Fruit fly (Drosophila melanogaster) whole organism, embryonic: ENCODE data around the gene Acp32CD.

Source experiments
- B-H2 ChIP-seq: fragments of 200-800 bp; sonication (Bioruptor generic); optimal IDR thresholded peaks from 2 replicates; lab custom pipeline; 2018; ENCODE audit warnings: missing biosample characterization, mild to moderate bottlenecking, missing genetic modification characterization
- CG10543 ChIP-seq: fragments of 200-800 bp; sonication (Bioruptor generic); optimal IDR thresholded peaks from 3 replicates; lab custom pipeline; 2017; ENCODE audit warnings: missing biosample characterization, mild to moderate bottlenecking, missing genetic modification characterization, moderate library complexity
- CG10979 ChIP-seq: fragments of 200-800 bp; sonication (Bioruptor generic); optimal IDR thresholded peaks from 2 replicates; lab custom pipeline; 2018; ENCODE audit warnings: missing biosample characterization, mild to moderate bottlenecking, missing genetic modification characterization, moderate library complexity
- CG12219 ChIP-seq: fragments of 200-800 bp; sonication (Bioruptor generic); optimal IDR thresholded peaks from 3 replicates; lab custom pipeline; 2018; ENCODE audit warnings: missing biosample characterization, mild to moderate bottlenecking, missing genetic modification characterization
- CG13287 ChIP-seq: fragments of 200-800 bp; sonication (Bioruptor generic); IDR thresholded peaks from 2 replicates; pipeline ENCODE4 v1.3.6; 2022; ENCODE audit warnings: missing biosample characterization, missing genetic modification characterization; ENCODE audit not compliant: partially characterized antibody
- CG13775 ChIP-seq: fragments of 200-800 bp; sonication (Bioruptor generic); optimal IDR thresholded peaks from 3 replicates; lab custom pipeline; 2017; ENCODE audit warnings: missing biosample characterization, mild to moderate bottlenecking, missing genetic modification characterization
- CG16813 ChIP-seq: fragments of 200-800 bp; sonication (Bioruptor generic); IDR thresholded peaks from 3 replicates; pipeline ENCODE4 v1.3.6; 2022; ENCODE audit warnings: missing biosample characterization, missing genetic modification characterization; ENCODE audit not compliant: partially characterized antibody
- CG30020 ChIP-seq: fragments of 200-800 bp; optimal IDR thresholded peaks from 2 replicates; lab custom pipeline; 2019; ENCODE audit warnings: missing biosample characterization, mild to moderate bottlenecking, missing genetic modification characterization, moderate library complexity
- CG31388 ChIP-seq: fragments of 200-800 bp; sonication (Bioruptor generic); optimal IDR thresholded peaks from 2 replicates; lab custom pipeline; 2016; ENCODE audit warnings: missing biosample characterization, missing genetic modification characterization
- CG7556 ChIP-seq: fragments of 200-800 bp; sonication (Bioruptor generic); optimal IDR thresholded peaks from 2 replicates; lab custom pipeline; 2017; ENCODE audit warnings: missing biosample characterization, mild to moderate bottlenecking, missing genetic modification characterization
- CG7963 ChIP-seq: fragments of 200-800 bp; sonication (Bioruptor generic); IDR thresholded peaks from 3 replicates; pipeline ENCODE4 v1.3.6; 2022; ENCODE audit warnings: missing biosample characterization, missing genetic modification characterization; ENCODE audit not compliant: partially characterized antibody
- CG8290 ChIP-seq, 3 experiments: fragments of 200-800 bp; sonication (Bioruptor generic); optimal IDR thresholded peaks; 2 replicates each; lab custom pipeline; 2016 to 2019; ENCODE audit warnings: missing biosample characterization in 3 of 3, missing genetic modification characterization in 3 of 3, mild to moderate bottlenecking in 2 of 3, moderate library complexity in 1 of 3
- CG9437 ChIP-seq: fragments of 200-800 bp; sonication (Bioruptor generic); optimal IDR thresholded peaks from 2 replicates; lab custom pipeline; 2018; ENCODE audit warnings: missing biosample characterization, mild to moderate bottlenecking, missing genetic modification characterization
- CG9817 ChIP-seq: fragments of 200-800 bp; sonication (Bioruptor generic); optimal IDR thresholded peaks from 2 replicates; lab custom pipeline; 2018; ENCODE audit warnings: missing biosample characterization, mild to moderate bottlenecking, missing genetic modification characterization, moderate library complexity
- CTCF ChIP-seq: fragments of 200-800 bp; sonication (Bioruptor generic); optimal IDR thresholded peaks from 2 replicates; lab custom pipeline; 2017; ENCODE audit warnings: missing biosample characterization, mild to moderate bottlenecking, missing genetic modification characterization, moderate library complexity
- HLH54F ChIP-seq: fragments of 200-800 bp; sonication (Bioruptor generic); optimal IDR thresholded peaks from 3 replicates; lab custom pipeline; 2016; ENCODE audit warnings: missing biosample characterization, missing genetic modification characterization
- Myb ChIP-seq: fragments of 200-800 bp; sonication (Bioruptor generic); optimal IDR thresholded peaks from 2 replicates; lab custom pipeline; 2016; ENCODE audit warnings: missing biosample characterization, missing genetic modification characterization
- Trl ChIP-seq, 3 experiments: fragments of >200 bp in 2 of 3; fragments of 200-800 bp in 1 of 3; sonication (Bioruptor generic) in 1 of 3; optimal IDR thresholded peaks; 2 replicates in 1 of 3; 3 replicates in 2 of 3; lab custom pipeline; 2016 to 2017; ENCODE audit warnings: missing biosample characterization in 1 of 3, missing genetic modification characterization in 1 of 3
- YL-1 ChIP-seq: fragments of 200-800 bp; sonication (Bioruptor generic); optimal IDR thresholded peaks from 3 replicates; lab custom pipeline; 2017; ENCODE audit warnings: missing biosample characterization, mild to moderate bottlenecking, missing genetic modification characterization
- amos ChIP-seq: fragments of 200-800 bp; sonication (Bioruptor generic); IDR thresholded peaks from 2 replicates; pipeline ENCODE4 v1.3.6; 2022; ENCODE audit warnings: missing biosample characterization, missing genetic modification characterization; ENCODE audit not compliant: partially characterized antibody
- dm ChIP-seq: fragments of 200-800 bp; sonication (Bioruptor generic); optimal IDR thresholded peaks from 3 replicates; lab custom pipeline; 2016; ENCODE audit warnings: missing biosample characterization, missing genetic modification characterization
- dpn ChIP-seq, 2 experiments: fragments of 200-800 bp; sonication (Bioruptor generic); optimal IDR thresholded peaks; 3 replicates each; lab custom pipeline; 2016; ENCODE audit warnings: missing biosample characterization in 2 of 2, missing genetic modification characterization in 2 of 2
- esg ChIP-seq: fragments of 200-800 bp; sonication (Bioruptor generic); conservative IDR thresholded peaks from 2 replicates; pipeline ENCODE4 v1.3.6; 2022; ENCODE audit warnings: missing biosample characterization, missing genetic modification characterization
- ewg ChIP-seq: fragments of 200-800 bp; sonication (Bioruptor generic); optimal IDR thresholded peaks from 3 replicates; lab custom pipeline; 2017; ENCODE audit warnings: mild to moderate bottlenecking, missing biosample characterization, missing genetic modification reagents, missing genetic modification characterization
- gsb-n ChIP-seq: fragments of 200-800 bp; sonication (Bioruptor generic); optimal IDR thresholded peaks from 3 replicates; lab custom pipeline; 2018; ENCODE audit warnings: missing biosample characterization, mild to moderate bottlenecking, missing genetic modification characterization
- hth ChIP-seq: fragments of >200 bp; optimal IDR thresholded peaks from 2 replicates; lab custom pipeline; 2017; ENCODE audit warnings: inconsistent platforms
- lilli ChIP-seq: fragments of 200-800 bp; sonication (Bioruptor generic); optimal IDR thresholded peaks from 3 replicates; lab custom pipeline; 2016; ENCODE audit warnings: missing biosample characterization, missing genetic modification characterization
- onecut ChIP-seq: fragments of 200-800 bp; sonication (Bioruptor generic); IDR thresholded peaks from 2 replicates; pipeline ENCODE4 v1.3.6; 2022; ENCODE audit warnings: missing biosample characterization, missing genetic modification characterization
- peb ChIP-seq: fragments of 200-800 bp; sonication (Bioruptor generic); IDR thresholded peaks from 2 replicates; pipeline ENCODE4 v1.3.6; 2022; ENCODE audit warnings: missing biosample characterization, missing genetic modification characterization
- pho ChIP-seq: fragments of 200-800 bp; sonication (Bioruptor generic); optimal IDR thresholded peaks from 2 replicates; lab custom pipeline; 2016; ENCODE audit warnings: missing biosample characterization, missing genetic modification characterization
- pnt ChIP-seq: fragments of 200-800 bp; sonication (Bioruptor generic); optimal IDR thresholded peaks from 3 replicates; lab custom pipeline; 2016; ENCODE audit warnings: missing biosample characterization, missing genetic modification characterization
- pzg ChIP-seq: fragments of 200-800 bp; sonication (Bioruptor generic); optimal IDR thresholded peaks from 3 replicates; lab custom pipeline; 2018; ENCODE audit warnings: missing biosample characterization, mild to moderate bottlenecking, missing genetic modification characterization, moderate library complexity
- row ChIP-seq: fragments of 200-800 bp; sonication (Bioruptor generic); IDR thresholded peaks from 3 replicates; pipeline ENCODE4 v1.3.6; 2022; ENCODE audit warnings: missing biosample characterization, missing genetic modification characterization
- schlank ChIP-seq: fragments of 200-800 bp; sonication (Bioruptor generic); optimal IDR thresholded peaks from 2 replicates; lab custom pipeline; 2018; ENCODE audit warnings: missing biosample characterization, mild to moderate bottlenecking, missing genetic modification characterization
- vnd ChIP-seq: fragments of 200-800 bp; sonication (Bioruptor generic); IDR thresholded peaks from 3 replicates; pipeline ENCODE4 v1.3.6; 2022; ENCODE audit warnings: missing biosample characterization, missing genetic modification characterization; ENCODE audit not compliant: partially characterized antibody

The Acp32CD gene

dm6 chr2L:10989162-10989561 is 26.3 kb upstream of the Acp32CD start, which contains the start of gene TTLL4A (continued):
- peak; percentile 14 for TF ChIP-seq B-H2 (GFP tag; lab: Kevin White, UChicago)
- TF ChIP-seq pzg (GFP tag; lab: Kevin White, UChicago): peak; percentile 85
- TF ChIP-seq CG10543 (GFP tag; lab: Kevin White, UChicago): no peak
- TF ChIP-seq CG16813: peak; percentile 98
- no peak for TF ChIP-seq schlank (tag; lab: Kevin White, UChicago)
- TF ChIP-seq CG10979 (tag; lab: Kevin White, UChicago): no peak
- TF ChIP-seq CG8290 (GFP tag; optimal IDR thresholded peaks at IDR 0.05; lab: Kevin White, UChicago): peak; percentile 27
- no peak for TF ChIP-seq CG8290 (tag; optimal IDR thresholded peaks at IDR 0.05; lab: Kevin White, UChicago)
- TF ChIP-seq hth: no peak
- peak in 1 of 2 experiments; percentile 36 for TF ChIP-seq dpn (GFP tag; optimal IDR thresholded peaks at IDR 0.05; lab: Kevin White, UChicago)
- no peak for TF ChIP-seq peb (GFP tag; lab: Robert Waterston, UW)
- TF ChIP-seq CG13775 (GFP tag; lab: Kevin White, UChicago): no peak
- TF ChIP-seq HLH54F (GFP tag; lab: Kevin White, UChicago): peak; percentile 22
- TF ChIP-seq gsb-n (tag; lab: Kevin White, UChicago): no peak
- no peak for TF ChIP-seq pnt (GFP tag; lab: Kevin White, UChicago)
- TF ChIP-seq onecut (GFP tag; lab: Robert Waterston, UW): peak; percentile 72
- TF ChIP-seq YL-1 (GFP tag; lab: Kevin White, UChicago): peak; percentile 87
- TF ChIP-seq ewg (GFP tag; lab: Kevin White, UChicago): no peak
- TF ChIP-seq CG30020 (tag; lab: Kevin White, UChicago): peak; percentile 73
- peak; percentile 97 for TF ChIP-seq vnd (GFP tag; lab: Robert Waterston, UW)
- no peak for TF ChIP-seq CG12219 (GFP tag; lab: Kevin White, UChicago)
- TF ChIP-seq CG13287 (GFP tag; lab: Robert Waterston, UW): peak; percentile 99
- TF ChIP-seq CG7556 (GFP tag; lab: Kevin White, UChicago): no peak
- no peak for TF ChIP-seq pho
- TF ChIP-seq row (GFP tag; lab: Robert Waterston, UW): peak; percentile 86; the same call in 2 of the 3 replicates
- peak; percentile 93 for TF ChIP-seq dm (GFP tag; lab: Kevin White, UChicago)
- peak; percentile 85 for TF ChIP-seq Myb (GFP tag; lab: Kevin White, UChicago)
- no peak for TF ChIP-seq Trl (optimal IDR thresholded peaks at IDR 0.05; lab: Kevin White, UChicago)
- TF ChIP-seq Trl (GFP tag; optimal IDR thresholded peaks at IDR 0.05; lab: Kevin White, UChicago): peak; percentile 39
- peak; percentile 99 for TF ChIP-seq amos (GFP tag; lab: Robert Waterston, UW)
- peak; percentile 97 for TF ChIP-seq CG7963 (GFP tag; lab: Robert Waterston, UW)
- no peak for TF ChIP-seq CG9817 (tag; lab: Kevin White, UChicago)
- peak; percentile 43 for TF ChIP-seq lilli (GFP tag; lab: Kevin White, UChicago)
- no peak for TF ChIP-seq CG31388 (GFP tag; lab: Kevin White, UChicago)

- no peak for TF ChIP-seq CTCF (GFP tag; lab: Kevin White, UChicago)
- no peak for TF ChIP-seq CG9437 (GFP tag; lab: Kevin White, UChicago)
- no peak for TF ChIP-seq esg (GFP tag; lab: Robert Waterston, UW)
- peak; percentile 59 for TF ChIP-seq CG30020 (tag; lab: Kevin White, UChicago)
Measured at dm6 chr2L:11001376-11002122, 13.9 kb upstream of the Acp32CD start, which contains the start of the genes aub and lectin-33A. aub (minus strand) TSS chr2L:11001476. lectin-33A (plus strand) TSS chr2L:11002072.
